Worm (Caenorhabditis elegans): ENCODE results near the gene str-253.

- no peak for TF ChIP-seq tbp1 (GFP tag; optimal IDR thresholded peaks at IDR 0.05)
- TF ChIP-seq ama-1 (optimal IDR thresholded peaks at IDR 0.05) = no peak
- TF ChIP-seq ama-1 (GFP tag; optimal IDR thresholded peaks at IDR 0.05) = no peak
- no peak for TF ChIP-seq attf-6 (GFP tag; IDR thresholded peaks at IDR 0.05)
- TF ChIP-seq him-1 (tag; optimal IDR thresholded peaks at IDR 0.05) = no peak
- no peak for TF ChIP-seq cebp-1 (GFP tag; IDR thresholded peaks at IDR 0.05)
- TF ChIP-seq cebp-1 (tag; optimal IDR thresholded peaks at IDR 0.05) = peak; percentile 3
- no peak for TF ChIP-seq lin-40 (tag; optimal IDR thresholded peaks at IDR 0.05)
- TF ChIP-seq ztf-22 (GFP tag; optimal IDR thresholded peaks at IDR 0.05) = no peak
These were observed 5.3 kb upstream of the str-253 start, which contains the start of gene nhr-182 for ce11 chrV:2259750-2260149.

Measured in whole organism, young adult.